Worm (Caenorhabditis elegans): ENCODE measurements around the gene K07E12.2.

Gene K07E12.2

ce11 chrIII:6736971-6737370, at the start of gene K07E12.2:
TSS of gene K07E12.2 (plus strand) at chrIII:6737271.
- TF ChIP-seq hnd-1 (tag; optimal IDR thresholded peaks at IDR 0.05) (no peak), F13C5.2 (tag; optimal IDR thresholded peaks at IDR 0.05) (no peak), pes-1 (GFP tag; IDR thresholded peaks at IDR 0.05) (no peak), flt-1 (GFP tag; IDR thresholded peaks at IDR 0.05) (no peak), ceh-36 (tag; optimal IDR thresholded peaks at IDR 0.05) (no peak), ceh-13 (GFP tag; optimal IDR thresholded peaks at IDR 0.05) (no peak), hmg-4 (GFP tag; optimal IDR thresholded peaks at IDR 0.05) (no peak), scrt-1 (GFP tag; IDR thresholded peaks at IDR 0.05) (no peak), hmbx-1 (tag; optimal IDR thresholded peaks at IDR 0.05) (no peak), B0310.2 (tag; optimal IDR thresholded peaks at IDR 0.05) (no peak), aly-1 (tag; optimal IDR thresholded peaks at IDR 0.05) (no peak), ets-7 (tag; optimal IDR thresholded peaks at IDR 0.05) (no peak), tbx-11 (GFP tag; IDR thresholded peaks at IDR 0.05) (no peak), tbx-37 (GFP tag; conservative IDR thresholded peaks at IDR 0.05) (no peak), ama-1 (optimal IDR thresholded peaks at IDR 0.05) (no peak), sea-1 (GFP tag; conservative IDR thresholded peaks at IDR 0.05) (no peak)

- TF ChIP-seq aly-1 (tag; optimal IDR thresholded peaks at IDR 0.05) = no peak
- TF ChIP-seq ceh-36 (tag; optimal IDR thresholded peaks at IDR 0.05) = no peak
- TF ChIP-seq tbx-37 (GFP tag; conservative IDR thresholded peaks at IDR 0.05) = no peak
These were observed 46.6 kb upstream of the K07E12.2 start for ce11 chrIII:6690490-6690889.

- no peak for TF ChIP-seq ama-1 (optimal IDR thresholded peaks at IDR 0.05)
- no peak for TF ChIP-seq aly-1 (tag; optimal IDR thresholded peaks at IDR 0.05)
- no peak for TF ChIP-seq B0310.2 (tag; optimal IDR thresholded peaks at IDR 0.05)
- no peak for TF ChIP-seq F13C5.2 (tag; optimal IDR thresholded peaks at IDR 0.05)
- no peak for TF ChIP-seq hnd-1 (tag; optimal IDR thresholded peaks at IDR 0.05)
- no peak for TF ChIP-seq tbx-11 (GFP tag; IDR thresholded peaks at IDR 0.05)
- no peak for TF ChIP-seq ceh-36 (tag; optimal IDR thresholded peaks at IDR 0.05)
- no peak for TF ChIP-seq ets-7 (tag; optimal IDR thresholded peaks at IDR 0.05)
- no peak for TF ChIP-seq ceh-13 (GFP tag; optimal IDR thresholded peaks at IDR 0.05)
- no peak for TF ChIP-seq hmg-4 (GFP tag; optimal IDR thresholded peaks at IDR 0.05)
- TF ChIP-seq flt-1 (GFP tag; IDR thresholded peaks at IDR 0.05) = no peak
These were observed 43.8 kb upstream of the K07E12.2 start for ce11 chrIII:6693285-6693684.

ce11 chrIII:6695189-6695588, 41.9 kb upstream of the K07E12.2 start:
- no peak for TF ChIP-seq tra-4 (tag; optimal IDR thresholded peaks at IDR 0.05)
- TF ChIP-seq aly-1 (tag; optimal IDR thresholded peaks at IDR 0.05) = no peak
- no peak for TF ChIP-seq B0310.2 (tag; optimal IDR thresholded peaks at IDR 0.05)
- no peak for TF ChIP-seq ceh-13 (GFP tag; optimal IDR thresholded peaks at IDR 0.05)
- no peak for TF ChIP-seq sea-1 (GFP tag; conservative IDR thresholded peaks at IDR 0.05)
- no peak for TF ChIP-seq hnd-1 (tag; optimal IDR thresholded peaks at IDR 0.05)
- no peak for TF ChIP-seq F13C5.2 (tag; optimal IDR thresholded peaks at IDR 0.05)
- no peak for TF ChIP-seq scrt-1 (GFP tag; IDR thresholded peaks at IDR 0.05)
- no peak for TF ChIP-seq pes-1 (GFP tag; IDR thresholded peaks at IDR 0.05)
- TF ChIP-seq flt-1 (GFP tag; IDR thresholded peaks at IDR 0.05) = no peak
- TF ChIP-seq hmbx-1 (tag; optimal IDR thresholded peaks at IDR 0.05) = no peak
- TF ChIP-seq ama-1 (optimal IDR thresholded peaks at IDR 0.05) = no peak
- TF ChIP-seq tbx-11 (GFP tag; IDR thresholded peaks at IDR 0.05) = no peak
- TF ChIP-seq ets-7 (tag; optimal IDR thresholded peaks at IDR 0.05) = no peak
- no peak for TF ChIP-seq tbx-37 (GFP tag; conservative IDR thresholded peaks at IDR 0.05)
- TF ChIP-seq hmg-4 (GFP tag; optimal IDR thresholded peaks at IDR 0.05) = no peak
- TF ChIP-seq ceh-36 (tag; optimal IDR thresholded peaks at IDR 0.05) = no peak

- no peak for TF ChIP-seq sea-1 (GFP tag; conservative IDR thresholded peaks at IDR 0.05)
- TF ChIP-seq pes-1 (GFP tag; IDR thresholded peaks at IDR 0.05) = no peak
- TF ChIP-seq tbx-37 (GFP tag; conservative IDR thresholded peaks at IDR 0.05) = no peak
- TF ChIP-seq aly-1 (tag; optimal IDR thresholded peaks at IDR 0.05) = no peak
- no peak for TF ChIP-seq hmbx-1 (tag; optimal IDR thresholded peaks at IDR 0.05)
- no peak for TF ChIP-seq hnd-1 (tag; optimal IDR thresholded peaks at IDR 0.05)
- TF ChIP-seq tra-4 (tag; optimal IDR thresholded peaks at IDR 0.05) = no peak
- TF ChIP-seq B0310.2 (tag; optimal IDR thresholded peaks at IDR 0.05) = no peak
- TF ChIP-seq F13C5.2 (tag; optimal IDR thresholded peaks at IDR 0.05) = no peak
- no peak for TF ChIP-seq ceh-36 (tag; optimal IDR thresholded peaks at IDR 0.05)
These were observed 31.6 kb upstream of the K07E12.2 start, which contains the start of gene F37A4.6 for ce11 chrIII:6705515-6705914. TSS of gene F37A4.6 (plus strand) at chrIII:6705815.

ce11 chrIII:6709983-6710382, 27.1 kb upstream of the K07E12.2 start, which contains the start of gene isw-1:
TSS of gene isw-1 (minus strand) at chrIII:6710100.
- TF ChIP-seq F13C5.2 (tag; optimal IDR thresholded peaks at IDR 0.05) (peak; percentile 57), ceh-13 (GFP tag; optimal IDR thresholded peaks at IDR 0.05) (no peak)

ce11 chrIII:6711590-6711989, 25.5 kb upstream of the K07E12.2 start, which contains the start of gene F37A4.5:
TSS of gene F37A4.5 (plus strand) at chrIII:6711890.
- TF ChIP-seq scrt-1 (GFP tag; IDR thresholded peaks at IDR 0.05) = no peak
- no peak for TF ChIP-seq tbx-11 (GFP tag; IDR thresholded peaks at IDR 0.05)
- no peak for TF ChIP-seq flt-1 (GFP tag; IDR thresholded peaks at IDR 0.05)
- TF ChIP-seq hnd-1 (tag; optimal IDR thresholded peaks at IDR 0.05) = no peak
- TF ChIP-seq hmg-4 (GFP tag; optimal IDR thresholded peaks at IDR 0.05) = no peak
- no peak for TF ChIP-seq B0310.2 (tag; optimal IDR thresholded peaks at IDR 0.05)
- TF ChIP-seq sea-1 (GFP tag; conservative IDR thresholded peaks at IDR 0.05) = no peak
- TF ChIP-seq F13C5.2 (tag; optimal IDR thresholded peaks at IDR 0.05) = no peak
- TF ChIP-seq ceh-36 (tag; optimal IDR thresholded peaks at IDR 0.05) = no peak

- TF ChIP-seq scrt-1 (GFP tag; IDR thresholded peaks at IDR 0.05) = no peak
- no peak for TF ChIP-seq hnd-1 (tag; optimal IDR thresholded peaks at IDR 0.05)
- TF ChIP-seq tbx-11 (GFP tag; IDR thresholded peaks at IDR 0.05) = no peak
- no peak for TF ChIP-seq ama-1 (optimal IDR thresholded peaks at IDR 0.05)
- TF ChIP-seq hmbx-1 (tag; optimal IDR thresholded peaks at IDR 0.05) = no peak
- no peak for TF ChIP-seq B0310.2 (tag; optimal IDR thresholded peaks at IDR 0.05)
- no peak for TF ChIP-seq pes-1 (GFP tag; IDR thresholded peaks at IDR 0.05)
- no peak for TF ChIP-seq sea-1 (GFP tag; conservative IDR thresholded peaks at IDR 0.05)
- TF ChIP-seq flt-1 (GFP tag; IDR thresholded peaks at IDR 0.05) = no peak
- no peak for TF ChIP-seq hmg-4 (GFP tag; optimal IDR thresholded peaks at IDR 0.05)
- TF ChIP-seq tra-4 (tag; optimal IDR thresholded peaks at IDR 0.05) = no peak
- no peak for TF ChIP-seq tbx-37 (GFP tag; conservative IDR thresholded peaks at IDR 0.05)
- no peak for TF ChIP-seq aly-1 (tag; optimal IDR thresholded peaks at IDR 0.05)
- TF ChIP-seq ceh-13 (GFP tag; optimal IDR thresholded peaks at IDR 0.05) = no peak
- TF ChIP-seq ets-7 (tag; optimal IDR thresholded peaks at IDR 0.05) = no peak
- TF ChIP-seq ceh-36 (tag; optimal IDR thresholded peaks at IDR 0.05) = no peak
These were observed 23.8 kb upstream of the K07E12.2 start, which contains the start of gene F37A4.4 for ce11 chrIII:6713266-6713665. TSS of gene F37A4.4 (plus strand) at chrIII:6713566.
